Worm (Caenorhabditis elegans) whole organism, L2 larva: ENCODE data around the gene C18E9.5.

ENCODE experiments used
- C34F6.9 ChIP-seq: fragments of 150-350 bp; optimal IDR thresholded peaks from 2 replicates; lab custom pipeline; 2014; ENCODE audit warnings: missing biosample characterization, missing genetic modification characterization
- F13H6.1 ChIP-seq: sonication (generic microtip); optimal IDR thresholded peaks from 2 replicates; lab custom pipeline; 2016; ENCODE audit warnings: missing genetic modification characterization, missing compliant biosample characterization
- R02D3.7 ChIP-seq: fragments of 150-350 bp; optimal IDR thresholded peaks from 2 replicates; lab custom pipeline; 2014; ENCODE audit warnings: missing biosample characterization, missing genetic modification characterization
- ZK546.5 ChIP-seq: sonication (generic microtip); optimal IDR thresholded peaks from 2 replicates; lab custom pipeline; 2017; ENCODE audit warnings: missing biosample characterization, missing genetic modification characterization
- alr-1 ChIP-seq: fragments of 150-350 bp; optimal IDR thresholded peaks from 2 replicates; lab custom pipeline; 2014; ENCODE audit warnings: missing biosample characterization, missing genetic modification characterization
- aly-2 ChIP-seq: fragments of 150-350 bp; optimal IDR thresholded peaks from 2 replicates; lab custom pipeline; 2014; ENCODE audit warnings: missing biosample characterization, missing genetic modification characterization
- ama-1 ChIP-seq: fragments of 150-350 bp; optimal IDR thresholded peaks from 2 replicates; lab custom pipeline; 2018; ENCODE audit warnings: inconsistent platforms
- blmp-1 ChIP-seq: sonication (generic microtip); optimal IDR thresholded peaks from 2 replicates; lab custom pipeline; 2017; ENCODE audit warnings: missing genetic modification characterization, mild to moderate bottlenecking, missing compliant biosample characterization, antibody characterized with exemption, moderate library complexity; ENCODE audit not compliant: insufficient read depth
- dmd-4 ChIP-seq: sonication (generic microtip); optimal IDR thresholded peaks from 2 replicates; lab custom pipeline; 2017; ENCODE audit warnings: missing biosample characterization, missing genetic modification characterization
- egl-27 ChIP-seq: sonication (generic microtip); optimal IDR thresholded peaks from 3 replicates; lab custom pipeline; 2017; ENCODE audit warnings: missing biosample characterization, missing genetic modification reagents, missing genetic modification characterization
- elt-3 ChIP-seq: sonication (generic microtip); optimal IDR thresholded peaks from 2 replicates; lab custom pipeline; 2017; ENCODE audit warnings: missing biosample characterization, missing genetic modification characterization
- fos-1 ChIP-seq: fragments of 150-350 bp; optimal IDR thresholded peaks from 2 replicates; lab custom pipeline; 2014; ENCODE audit warnings: missing biosample characterization, missing genetic modification characterization
- lin-13 ChIP-seq: fragments of 150-350 bp; optimal IDR thresholded peaks from 2 replicates; lab custom pipeline; 2014; ENCODE audit warnings: missing biosample characterization, missing genetic modification reagents, missing genetic modification characterization
- lsy-2 ChIP-seq, 2 experiments: fragments of 150-350 bp in 1 of 2; sonication (generic microtip) in 1 of 2; optimal IDR thresholded peaks; 2 replicates each; lab custom pipeline; 2014 to 2017; ENCODE audit warnings: missing biosample characterization in 2 of 2, missing genetic modification characterization in 2 of 2
- mdl-1 ChIP-seq, 2 experiments: fragments of 150-350 bp in 1 of 2; sonication (generic microtip) in 1 of 2; optimal IDR thresholded peaks; 2 replicates each; lab custom pipeline; 2017; ENCODE audit warnings: missing biosample characterization in 2 of 2, missing genetic modification characterization in 2 of 2
- nhr-10 ChIP-seq: sonication (generic microtip); optimal IDR thresholded peaks from 2 replicates; lab custom pipeline; 2017; ENCODE audit warnings: missing biosample characterization, missing genetic modification characterization
- nhr-12 ChIP-seq: fragments of 150-350 bp; optimal IDR thresholded peaks from 2 replicates; lab custom pipeline; 2014; ENCODE audit warnings: missing biosample characterization, missing genetic modification characterization
- nhr-129 ChIP-seq: fragments of 150-350 bp; optimal IDR thresholded peaks from 2 replicates; lab custom pipeline; 2014; ENCODE audit warnings: missing biosample characterization, missing genetic modification characterization
- nhr-21 ChIP-seq: fragments of 150-350 bp; optimal IDR thresholded peaks from 2 replicates; lab custom pipeline; 2014; ENCODE audit warnings: missing biosample characterization, missing genetic modification characterization
- nhr-23 ChIP-seq: fragments of 150-350 bp; optimal IDR thresholded peaks from 2 replicates; lab custom pipeline; 2014; ENCODE audit warnings: missing biosample characterization, missing genetic modification reagents, missing genetic modification characterization
- peb-1 ChIP-seq: fragments of 150-350 bp; optimal IDR thresholded peaks from 2 replicates; lab custom pipeline; 2014; ENCODE audit warnings: missing biosample characterization, missing genetic modification characterization
- sma-9 ChIP-seq, 2 experiments: fragments of 150-350 bp in 1 of 2; sonication (generic microtip) in 1 of 2; optimal IDR thresholded peaks; 2 replicates each; lab custom pipeline; 2014 to 2016; ENCODE audit warnings: missing genetic modification characterization in 2 of 2, mild to moderate bottlenecking in 1 of 2, missing biosample characterization in 1 of 2, missing compliant biosample characterization in 1 of 2, missing genetic modification reagents in 1 of 2, moderate library complexity in 1 of 2
- unc-39 ChIP-seq: fragments of 150-350 bp; optimal IDR thresholded peaks from 2 replicates; lab custom pipeline; 2014; ENCODE audit warnings: missing biosample characterization, missing genetic modification characterization
- zag-1 ChIP-seq: fragments of 150-350 bp; optimal IDR thresholded peaks from 2 replicates; lab custom pipeline; 2014; ENCODE audit warnings: missing biosample characterization, missing genetic modification characterization
- ztf-1 ChIP-seq: fragments of 200-800 bp; sonication (Bioruptor generic); conservative IDR thresholded peaks from 2 replicates; pipeline ENCODE4 v1.3.6; 2022; ENCODE audit warnings: missing genetic modification characterization, missing compliant biosample characterization
- ztf-4 ChIP-seq: fragments of 150-350 bp; optimal IDR thresholded peaks from 2 replicates; lab custom pipeline; 2014; ENCODE audit warnings: missing biosample characterization, missing genetic modification characterization

The C18E9.5 gene

DNA sequence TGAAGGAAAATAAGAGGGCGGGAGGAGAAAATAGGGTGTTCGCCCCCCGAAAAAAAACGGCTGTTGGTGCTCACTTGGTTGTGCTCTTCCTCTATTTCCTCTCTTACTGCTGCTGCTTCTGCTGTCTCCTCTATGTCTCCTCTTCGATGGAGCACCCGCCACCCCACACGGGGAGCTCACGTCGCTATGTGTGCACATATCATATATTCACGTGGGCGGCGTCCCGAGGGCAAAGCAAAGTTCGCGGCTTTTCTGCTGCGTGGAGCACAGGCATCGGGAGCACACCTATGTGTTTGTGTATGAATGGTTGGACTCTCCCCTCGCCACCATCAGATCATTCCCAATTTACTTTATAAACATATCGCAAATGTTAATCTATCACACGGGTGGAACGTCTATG lies 43.6 kb downstream of the C18E9.5 start (continued):
- TF ChIP-seq mdl-1 (tag; optimal IDR thresholded peaks at IDR 0.05; lab: Kevin White, UChicago) (peak in 1 of 2 experiments; percentile 22), nhr-12 (tag; lab: Kevin White, UChicago) (no peak), F13H6.1 (tag; lab: Kevin White, UChicago) (peak; percentile 55), ztf-4 (tag; lab: Kevin White, UChicago) (no peak), nhr-23 (tag; lab: Kevin White, UChicago) (no peak), dmd-4 (tag; lab: Kevin White, UChicago) (no peak), egl-27 (tag; lab: Kevin White, UChicago) (no peak), unc-39 (tag; lab: Kevin White, UChicago) (no peak), ztf-1 (GFP tag; lab: Robert Waterston, UW) (no peak), C34F6.9 (peak; percentile 18), lsy-2 (tag; optimal IDR thresholded peaks at IDR 0.05; lab: Kevin White, UChicago) (peak in 1 of 2 experiments; percentile 24), nhr-129 (peak; percentile 37)

DNA sequence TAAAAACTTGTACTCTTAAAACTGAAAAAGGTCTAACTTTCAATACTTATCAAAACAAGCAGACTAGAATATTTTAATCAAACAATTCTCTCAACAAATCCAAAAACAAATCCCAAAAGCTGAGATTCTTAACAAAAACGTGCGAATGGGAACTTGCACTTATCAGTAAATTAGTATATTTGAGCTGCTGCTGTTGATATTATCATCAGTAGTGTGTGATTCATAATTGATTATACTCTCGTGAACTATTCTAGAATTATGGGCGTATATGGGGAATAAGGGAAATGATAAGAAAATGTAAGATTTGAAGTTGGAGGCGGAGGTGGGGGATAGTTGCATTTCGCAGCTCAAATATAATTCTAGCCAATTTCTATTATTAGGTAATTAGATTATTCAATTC lies 44.4 kb downstream of the C18E9.5 start:
- peak; percentile 74 for TF ChIP-seq fos-1 (tag; lab: Kevin White, UChicago)
- no peak for TF ChIP-seq aly-2 (tag; lab: Kevin White, UChicago)

DNA sequence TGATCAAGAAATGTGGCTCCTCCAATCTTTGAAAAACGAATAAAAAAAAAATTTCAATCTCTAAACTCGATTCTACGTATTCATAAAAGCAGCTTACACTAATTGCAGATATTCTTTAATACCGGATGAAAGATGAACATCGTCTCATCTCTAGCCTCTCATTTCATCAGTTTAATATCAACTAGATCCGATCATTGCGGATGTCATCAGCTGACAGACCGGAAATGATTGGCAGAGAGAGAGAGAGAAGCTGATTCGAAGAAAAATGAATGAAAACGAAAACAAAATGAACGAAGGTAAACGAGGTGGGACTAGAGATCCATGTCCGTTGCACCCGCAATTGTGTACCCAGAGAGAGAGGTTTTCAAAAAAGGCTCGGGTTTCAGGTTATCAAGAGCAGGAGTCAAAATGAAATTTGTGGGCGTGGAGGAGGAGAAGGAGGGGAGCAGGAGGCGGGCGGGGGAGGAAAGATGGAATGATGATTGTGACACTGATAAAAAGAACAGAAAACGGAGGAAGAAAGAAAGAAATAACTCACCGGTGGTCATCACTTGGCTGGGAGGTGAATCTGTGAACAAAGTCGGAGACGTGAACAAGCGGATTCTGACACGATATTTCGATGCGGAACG lies 45.2 kb downstream of the C18E9.5 start:
- TF ChIP-seq sma-9 (GFP tag; optimal IDR thresholded peaks at IDR 0.05; lab: Kevin White, UChicago) (peak; percentile 46), sma-9 (tag; optimal IDR thresholded peaks at IDR 0.05; lab: Kevin White, UChicago) (no peak), nhr-12 (tag; lab: Kevin White, UChicago) (no peak), nhr-21 (tag; lab: Kevin White, UChicago) (no peak), fos-1 (tag; lab: Kevin White, UChicago) (peak; percentile 15), dmd-4 (tag; lab: Kevin White, UChicago) (no peak), F13H6.1 (tag; lab: Kevin White, UChicago) (peak; percentile 4)
- TF ChIP-seq, all 48 proteins: peak for 3

DNA sequence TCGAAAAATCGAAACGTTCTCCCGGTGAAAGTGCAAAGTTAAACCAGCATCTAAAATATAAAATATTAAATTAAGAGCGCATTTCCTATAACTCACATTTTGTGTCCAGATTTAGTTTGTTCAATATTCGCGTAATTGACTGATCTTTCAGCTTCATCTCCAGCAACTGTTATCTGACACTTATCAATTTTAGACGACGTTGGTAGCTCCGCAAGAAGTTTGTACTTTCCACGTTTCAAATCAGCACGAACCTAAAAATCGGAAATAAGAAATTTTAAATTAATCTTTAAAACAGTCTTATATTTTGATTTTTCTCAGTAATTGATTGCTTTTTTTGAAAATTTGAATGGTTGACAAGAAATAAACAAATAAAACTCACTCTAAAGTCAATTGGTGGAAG lies 47.8 kb downstream of the C18E9.5 start:
- TF ChIP-seq elt-3 (tag; lab: Kevin White, UChicago): no peak
- TF ChIP-seq alr-1 (tag; lab: Kevin White, UChicago): no peak
- TF ChIP-seq ztf-1 (GFP tag; lab: Robert Waterston, UW): no peak
- TF ChIP-seq zag-1: no peak
- TF ChIP-seq ama-1 (lab: Kevin White, UChicago): no peak
- no peak for TF ChIP-seq lin-13
- no peak for TF ChIP-seq nhr-21 (tag; lab: Kevin White, UChicago)
- no peak for TF ChIP-seq peb-1 (tag; lab: Kevin White, UChicago)
- TF ChIP-seq nhr-12 (tag; lab: Kevin White, UChicago): no peak

DNA sequence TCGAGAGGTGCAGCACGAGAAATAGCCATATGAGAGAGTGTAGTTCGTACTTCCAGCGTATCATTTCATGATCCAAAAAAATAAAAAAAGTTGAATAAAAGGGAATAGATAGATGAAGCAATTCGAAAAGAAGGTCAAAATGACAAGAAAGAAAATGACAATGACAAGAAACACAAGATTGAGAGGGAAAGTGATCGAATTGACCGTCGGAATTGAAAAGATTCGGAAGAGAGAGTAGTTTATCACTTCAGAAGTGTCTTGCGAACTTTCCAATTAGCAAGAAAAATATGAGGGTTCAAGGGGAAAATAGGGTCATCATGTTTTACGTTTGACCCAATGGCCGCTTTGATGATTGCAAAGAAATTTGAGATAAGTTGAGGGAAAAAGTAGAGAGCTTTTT lies 49.9 kb downstream of the C18E9.5 start, which contains the start of gene dep-1:
dep-1 (minus strand) TSS at position 95 of the 400 bp plus-strand sequence.
- TF ChIP-seq R02D3.7 (no peak), ZK546.5 (no peak), blmp-1 (peak; percentile 72), nhr-10 (no peak)
